Fruit fly (Drosophila melanogaster) whole organism, embryonic: ENCODE measurements around the gene Grasp65.

Experiments used
- Abd-B ChIP-seq: fragments of 200-800 bp; sonication (Bioruptor generic); optimal IDR thresholded peaks from 2 replicates; lab custom pipeline; 2018; ENCODE audit warnings: missing biosample characterization, mild to moderate bottlenecking, missing genetic modification characterization, moderate library complexity
- Bteb2 ChIP-seq: fragments of 200-800 bp; sonication (Bioruptor generic); optimal IDR thresholded peaks from 2 replicates; lab custom pipeline; 2016; ENCODE audit warnings: missing biosample characterization, missing genetic modification characterization
- CG10979 ChIP-seq: fragments of 200-800 bp; sonication (Bioruptor generic); optimal IDR thresholded peaks from 2 replicates; lab custom pipeline; 2018; ENCODE audit warnings: missing biosample characterization, mild to moderate bottlenecking, missing genetic modification characterization, moderate library complexity
- CG11504 ChIP-seq: fragments of 200-800 bp; sonication (Bioruptor generic); optimal IDR thresholded peaks from 3 replicates; lab custom pipeline; 2019; ENCODE audit warnings: missing biosample characterization, mild to moderate bottlenecking, missing genetic modification characterization, moderate library complexity
- CG11560 ChIP-seq: fragments of 200-800 bp; sonication (Bioruptor generic); IDR thresholded peaks from 3 replicates; pipeline ENCODE4 v1.3.6; 2022; ENCODE audit warnings: missing biosample characterization, missing genetic modification characterization
- CG12769 ChIP-seq: fragments of 200-800 bp; sonication (Bioruptor generic); optimal IDR thresholded peaks from 2 replicates; lab custom pipeline; 2019; ENCODE audit warnings: missing biosample characterization, mild to moderate bottlenecking, missing genetic modification characterization, moderate library complexity
- CG13123 ChIP-seq: fragments of 200-800 bp; sonication (Bioruptor generic); optimal IDR thresholded peaks from 2 replicates; lab custom pipeline; 2016; ENCODE audit warnings: missing biosample characterization, missing genetic modification characterization
- CG15514 ChIP-seq: fragments of 200-800 bp; sonication (Bioruptor generic); optimal IDR thresholded peaks from 3 replicates; lab custom pipeline; 2017; ENCODE audit warnings: missing biosample characterization, missing genetic modification characterization, mild to moderate bottlenecking, moderate library complexity, missing genetic modification reagents
- CG2889 ChIP-seq: fragments of 200-800 bp; sonication (Bioruptor generic); IDR thresholded peaks from 3 replicates; pipeline ENCODE4 v1.3.6; 2022; ENCODE audit warnings: missing biosample characterization, missing genetic modification characterization
- CG30020 ChIP-seq: fragments of 200-800 bp; optimal IDR thresholded peaks from 2 replicates; lab custom pipeline; 2019; ENCODE audit warnings: missing biosample characterization, mild to moderate bottlenecking, missing genetic modification characterization, moderate library complexity
- CG31388 ChIP-seq: fragments of 200-800 bp; sonication (Bioruptor generic); optimal IDR thresholded peaks from 2 replicates; lab custom pipeline; 2016; ENCODE audit warnings: missing biosample characterization, missing genetic modification characterization
- CG4360 ChIP-seq: fragments of 200-800 bp; sonication (Bioruptor generic); IDR thresholded peaks from 2 replicates; pipeline ENCODE4 v1.3.6; 2022; ENCODE audit warnings: missing biosample characterization, missing genetic modification characterization
- CG4730 ChIP-seq: fragments of 200-800 bp; sonication (Bioruptor generic); IDR thresholded peaks from 2 replicates; pipeline ENCODE4 v1.3.6; 2022; ENCODE audit warnings: missing biosample characterization, missing genetic modification characterization
- CG6765 ChIP-seq: fragments of 200-800 bp; sonication (Bioruptor generic); optimal IDR thresholded peaks from 3 replicates; lab custom pipeline; 2017; ENCODE audit warnings: missing biosample characterization, mild to moderate bottlenecking, missing genetic modification characterization
- CG7839 ChIP-seq: fragments of 200-800 bp; sonication (Bioruptor generic); optimal IDR thresholded peaks from 3 replicates; lab custom pipeline; 2018; ENCODE audit warnings: missing biosample characterization, mild to moderate bottlenecking, missing genetic modification characterization, moderate library complexity
- CG8089 ChIP-seq: fragments of 200-800 bp; sonication (Bioruptor generic); optimal IDR thresholded peaks from 3 replicates; lab custom pipeline; 2016; ENCODE audit warnings: missing biosample characterization, missing genetic modification characterization
- CG8388 ChIP-seq: fragments of 200-800 bp; sonication (Bioruptor generic); optimal IDR thresholded peaks from 2 replicates; lab custom pipeline; 2019; ENCODE audit warnings: missing biosample characterization, mild to moderate bottlenecking, missing genetic modification characterization, moderate library complexity
- CG9437 ChIP-seq: fragments of 200-800 bp; sonication (Bioruptor generic); optimal IDR thresholded peaks from 2 replicates; lab custom pipeline; 2018; ENCODE audit warnings: missing biosample characterization, mild to moderate bottlenecking, missing genetic modification characterization
- Dref ChIP-seq: fragments of 200-800 bp; sonication (Bioruptor generic); IDR thresholded peaks from 2 replicates; pipeline ENCODE4 v1.3.6; 2022; ENCODE audit warnings: missing biosample characterization, missing genetic modification characterization
- E2f1 ChIP-seq: fragments of 200-800 bp; sonication (Bioruptor generic); IDR thresholded peaks from 2 replicates; pipeline ENCODE4 v1.3.6; 2022; ENCODE audit warnings: missing biosample characterization, missing genetic modification characterization
- Fer3 ChIP-seq: fragments of 200-800 bp; sonication (Bioruptor generic); optimal IDR thresholded peaks from 2 replicates; lab custom pipeline; 2018; ENCODE audit warnings: missing biosample characterization, mild to moderate bottlenecking, missing genetic modification characterization, moderate library complexity
- H2.0 ChIP-seq: fragments of 200-800 bp; sonication (Bioruptor generic); IDR thresholded peaks from 2 replicates; pipeline ENCODE4 v1.3.6; 2022; ENCODE audit warnings: missing biosample characterization, missing genetic modification characterization
- HLH54F ChIP-seq: fragments of 200-800 bp; sonication (Bioruptor generic); optimal IDR thresholded peaks from 3 replicates; lab custom pipeline; 2016; ENCODE audit warnings: missing biosample characterization, missing genetic modification characterization
- Hmr ChIP-seq: fragments of 200-800 bp; sonication (Bioruptor generic); optimal IDR thresholded peaks from 3 replicates; lab custom pipeline; 2017; ENCODE audit warnings: mild to moderate bottlenecking, missing biosample characterization, missing genetic modification reagents, missing genetic modification characterization
- Hr51 ChIP-seq, 2 experiments: fragments of 200-800 bp; sonication (Bioruptor generic); optimal IDR thresholded peaks; 2 replicates in 1 of 2; 3 replicates in 1 of 2; lab custom pipeline; 2016 to 2018; ENCODE audit warnings: missing biosample characterization in 2 of 2, missing genetic modification characterization in 2 of 2, mild to moderate bottlenecking in 1 of 2, moderate library complexity in 1 of 2
- Kr ChIP-seq: fragments of 200-800 bp; sonication (Bioruptor generic); optimal IDR thresholded peaks from 2 replicates; lab custom pipeline; 2017; ENCODE audit warnings: missing biosample characterization, mild to moderate bottlenecking, missing genetic modification characterization
- Max ChIP-seq: fragments of 200-800 bp; sonication (Bioruptor generic); optimal IDR thresholded peaks from 2 replicates; lab custom pipeline; 2016; ENCODE audit warnings: missing biosample characterization, mild to moderate bottlenecking, missing genetic modification characterization
- Meics ChIP-seq: fragments of 200-800 bp; sonication (Bioruptor generic); optimal IDR thresholded peaks from 2 replicates; lab custom pipeline; 2017; ENCODE audit warnings: missing biosample characterization, mild to moderate bottlenecking, missing genetic modification characterization
- NC2β ChIP-seq: fragments of 200-800 bp; sonication (Bioruptor generic); optimal IDR thresholded peaks from 2 replicates; lab custom pipeline; 2016; ENCODE audit warnings: missing biosample characterization, missing genetic modification characterization
- Nf-YB ChIP-seq: fragments of 200-800 bp; sonication (Bioruptor generic); optimal IDR thresholded peaks from 3 replicates; lab custom pipeline; 2019; ENCODE audit warnings: missing biosample characterization, mild to moderate bottlenecking, missing genetic modification characterization, moderate library complexity
- Rx ChIP-seq: fragments of 200-800 bp; sonication (Bioruptor generic); IDR thresholded peaks from 2 replicates; pipeline ENCODE4 v1.3.6; 2022; ENCODE audit warnings: missing biosample characterization, missing genetic modification characterization
- bowl ChIP-seq: fragments of 200-800 bp; sonication (Bioruptor generic); IDR thresholded peaks from 2 replicates; pipeline ENCODE4 v1.3.6; 2022; ENCODE audit warnings: missing biosample characterization, missing genetic modification characterization
- crol ChIP-seq: fragments of 200-800 bp; sonication (Bioruptor generic); IDR thresholded peaks from 2 replicates; pipeline ENCODE4 v1.3.6; 2022; ENCODE audit warnings: missing biosample characterization, missing genetic modification characterization
- danr ChIP-seq: fragments of 200-800 bp; sonication (Bioruptor generic); IDR thresholded peaks from 2 replicates; pipeline ENCODE4 v1.3.6; 2022; ENCODE audit warnings: missing biosample characterization, missing genetic modification characterization
- esg ChIP-seq: fragments of 200-800 bp; sonication (Bioruptor generic); conservative IDR thresholded peaks from 2 replicates; pipeline ENCODE4 v1.3.6; 2022; ENCODE audit warnings: missing biosample characterization, missing genetic modification characterization
- gem ChIP-seq: fragments of 200-800 bp; sonication (Bioruptor generic); optimal IDR thresholded peaks from 2 replicates; lab custom pipeline; 2019; ENCODE audit warnings: missing biosample characterization, mild to moderate bottlenecking, missing genetic modification characterization, moderate library complexity
- gro ChIP-seq: fragments of 200-800 bp; sonication (Bioruptor generic); optimal IDR thresholded peaks from 2 replicates; lab custom pipeline; 2016; ENCODE audit warnings: missing biosample characterization, missing genetic modification characterization
- her ChIP-seq: fragments of 200-800 bp; sonication (Bioruptor generic); optimal IDR thresholded peaks from 2 replicates; lab custom pipeline; 2016; ENCODE audit warnings: missing biosample characterization, missing genetic modification characterization
- ind ChIP-seq: fragments of 200-800 bp; sonication (Bioruptor generic); optimal IDR thresholded peaks from 3 replicates; lab custom pipeline; 2016; ENCODE audit warnings: missing biosample characterization, missing genetic modification characterization
- lola ChIP-seq, 3 experiments: fragments of >200 bp in 2 of 3; fragments of 200-800 bp in 1 of 3; sonication (Bioruptor generic) in 1 of 3; optimal IDR thresholded peaks; 2 replicates each; lab custom pipeline; 2017 to 2019; ENCODE audit warnings: missing biosample characterization in 3 of 3, missing genetic modification characterization in 3 of 3, mild to moderate bottlenecking in 1 of 3, moderate library complexity in 1 of 3
- onecut ChIP-seq: fragments of 200-800 bp; sonication (Bioruptor generic); IDR thresholded peaks from 2 replicates; pipeline ENCODE4 v1.3.6; 2022; ENCODE audit warnings: missing biosample characterization, missing genetic modification characterization
- rib ChIP-seq: fragments of 200-800 bp; sonication (Bioruptor generic); IDR thresholded peaks from 2 replicates; pipeline ENCODE4 v1.3.6; 2022; ENCODE audit warnings: missing biosample characterization, missing genetic modification characterization
- slbo ChIP-seq: fragments of 200-800 bp; sonication (Bioruptor generic); IDR thresholded peaks from 2 replicates; pipeline ENCODE4 v1.3.6; 2022; ENCODE audit warnings: missing biosample characterization, missing genetic modification characterization
- slou ChIP-seq: fragments of 200-800 bp; sonication (Bioruptor generic); optimal IDR thresholded peaks from 3 replicates; lab custom pipeline; 2016; ENCODE audit warnings: missing biosample characterization, missing genetic modification characterization
- so ChIP-seq: fragments of 200-800 bp; sonication (Bioruptor generic); IDR thresholded peaks from 3 replicates; pipeline ENCODE4 v1.3.6; 2022; ENCODE audit warnings: missing biosample characterization, missing genetic modification characterization
- ssp ChIP-seq: fragments of 200-800 bp; sonication (Bioruptor generic); IDR thresholded peaks from 2 replicates; pipeline ENCODE4 v1.3.6; 2022; ENCODE audit warnings: missing biosample characterization, missing genetic modification characterization
- tna ChIP-seq: fragments of 200-800 bp; sonication (Bioruptor generic); IDR thresholded peaks from 2 replicates; pipeline ENCODE4 v1.3.6; 2022; ENCODE audit warnings: missing biosample characterization, missing genetic modification characterization; ENCODE audit not compliant: partially characterized antibody
- trem ChIP-seq: fragments of 200-800 bp; optimal IDR thresholded peaks from 3 replicates; lab custom pipeline; 2019; ENCODE audit warnings: missing biosample characterization, mild to moderate bottlenecking, missing genetic modification characterization, moderate library complexity
- trh ChIP-seq: fragments of 200-800 bp; sonication (Bioruptor generic); optimal IDR thresholded peaks from 2 replicates; lab custom pipeline; 2016; ENCODE audit warnings: missing biosample characterization, missing genetic modification characterization
- tup ChIP-seq: fragments of 200-800 bp; sonication (Bioruptor generic); optimal IDR thresholded peaks from 2 replicates; lab custom pipeline; 2016; ENCODE audit warnings: missing biosample characterization, mild to moderate bottlenecking, missing genetic modification characterization, moderate library complexity

Grasp65 gene

DNA sequence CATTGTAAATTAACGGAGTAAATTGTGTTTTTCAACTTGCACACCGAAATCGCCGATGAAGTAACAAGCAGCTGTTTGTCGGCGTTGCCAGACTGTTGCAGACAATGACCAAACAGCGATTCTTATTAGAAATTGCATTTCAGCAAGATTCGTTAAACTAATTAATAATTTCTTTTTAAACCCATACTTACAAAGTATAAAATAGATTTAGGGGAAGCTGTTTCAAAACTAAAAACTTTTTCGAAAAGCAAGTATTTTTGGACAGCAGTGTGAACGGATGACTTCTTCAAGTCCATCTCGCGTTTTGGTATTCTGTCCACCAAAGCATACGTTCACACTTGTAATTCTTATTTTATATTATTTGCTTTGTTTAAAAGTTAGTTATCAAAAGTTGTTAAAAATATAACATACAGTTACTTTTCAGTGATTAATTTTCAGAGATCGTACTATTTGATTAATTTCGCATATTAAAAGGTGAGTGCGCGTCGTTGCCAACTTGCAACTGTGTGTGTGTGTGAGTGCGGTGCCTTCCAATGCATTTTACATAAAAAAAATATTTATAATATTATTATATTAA is 3.8 kb downstream of the Grasp65 start, which contains the start of the genes CG8004 and RhoGDI (continued):
- TF ChIP-seq CG9437 (GFP tag; lab: Kevin White, UChicago) = peak; percentile 13
- TF ChIP-seq CG6765 (GFP tag; lab: Kevin White, UChicago) = no peak
- TF ChIP-seq CG13123 (GFP tag; lab: Kevin White, UChicago) = peak; percentile 45
- no peak for TF ChIP-seq CG31388 (GFP tag; lab: Kevin White, UChicago)
- peak; percentile 60 for TF ChIP-seq CG7839
- peak; percentile 36 for TF ChIP-seq her (GFP tag; lab: Kevin White, UChicago)
- TF ChIP-seq NC2β (GFP tag; lab: Kevin White, UChicago) = peak; percentile 67
- peak; percentile 65 for TF ChIP-seq Fer3
- TF ChIP-seq CG10979 (tag; lab: Kevin White, UChicago) = peak; percentile 40
- no peak for TF ChIP-seq CG11560 (tag; lab: Robert Waterston, UW)
- TF ChIP-seq rib (GFP tag; lab: Robert Waterston, UW) = 0 out of 2 replicates have a peak, but pooled peaks have one; percentile 33
- TF ChIP-seq gem = peak; percentile 81
- TF ChIP-seq danr (GFP tag; lab: Robert Waterston, UW) = 0 out of 2 replicates have a peak, but pooled peaks have one; percentile 14
- peak; percentile 56 for TF ChIP-seq Bteb2 (GFP tag; lab: Kevin White, UChicago)
- TF ChIP-seq CG2889 (GFP tag; lab: Robert Waterston, UW) = peak; percentile 62
- TF ChIP-seq Nf-YB (GFP tag; lab: Kevin White, UChicago) = peak; percentile 15
- TF ChIP-seq so (GFP tag; lab: Robert Waterston, UW) = no peak
- peak; percentile 69 for TF ChIP-seq ind (GFP tag; lab: Kevin White, UChicago)
- TF ChIP-seq Dref (GFP tag; lab: Robert Waterston, UW) = no peak
- TF ChIP-seq CG15514 (GFP tag; lab: Kevin White, UChicago) = peak; percentile 83
- peak; percentile 90 for TF ChIP-seq trem (tag; lab: Kevin White, UChicago)
- peak; percentile 76 for TF ChIP-seq HLH54F
- peak; percentile 52; the same call in 1 of the 2 replicates for TF ChIP-seq H2.0 (GFP tag; lab: Robert Waterston, UW)
- no peak for TF ChIP-seq Kr (GFP tag; lab: Kevin White, UChicago)
- TF ChIP-seq CG11504 (tag; lab: Kevin White, UChicago) = peak; percentile 67
- peak; percentile 68 for TF ChIP-seq Max (GFP tag; lab: Kevin White, UChicago)
- TF ChIP-seq CG12769 = peak; percentile 59
- TF ChIP-seq esg (GFP tag; lab: Robert Waterston, UW) = peak; percentile 51
- TF ChIP-seq Abd-B (GFP tag; lab: Kevin White, UChicago) = peak; percentile 62
- peak; percentile 45 for TF ChIP-seq E2f1
- peak; percentile 77 for TF ChIP-seq slbo (GFP tag; lab: Robert Waterston, UW)
- TF ChIP-seq CG8388 (GFP tag; lab: Kevin White, UChicago) = peak; percentile 63
- no peak for TF ChIP-seq crol
- TF ChIP-seq Hmr (GFP tag; lab: Kevin White, UChicago) = peak; percentile 70
- TF ChIP-seq Rx (GFP tag; lab: Robert Waterston, UW) = peak; percentile 56; the same call in 1 of the 2 replicates
- no peak for TF ChIP-seq bowl (GFP tag; lab: Robert Waterston, UW)
- TF ChIP-seq ssp (GFP tag; lab: Robert Waterston, UW) = peak; percentile 88
- peak; percentile 57 to 70 for TF ChIP-seq Hr51 (GFP tag; optimal IDR thresholded peaks at IDR 0.05; lab: Kevin White, UChicago)
- peak; percentile 49 for TF ChIP-seq Meics (GFP tag; lab: Kevin White, UChicago)
- no peak for TF ChIP-seq tna
- peak; percentile 85 for TF ChIP-seq CG30020 (tag; lab: Kevin White, UChicago)
- TF ChIP-seq CG8089 (GFP tag; lab: Kevin White, UChicago) = peak; percentile 27
- TF ChIP-seq onecut (GFP tag; lab: Robert Waterston, UW) = no peak
- peak; percentile 35 for TF ChIP-seq trh
- peak; percentile 62 for TF ChIP-seq gro
- no peak for TF ChIP-seq slou (GFP tag; lab: Kevin White, UChicago)
- peak; percentile 48 for TF ChIP-seq tup (GFP tag; lab: Kevin White, UChicago)
- TF ChIP-seq CG4360 (GFP tag; lab: Robert Waterston, UW) = 0 out of 2 replicates have a peak, but pooled peaks have one; percentile 18
- peak in 1 of 3 experiments; percentile 51 for TF ChIP-seq lola (GFP tag; optimal IDR thresholded peaks at IDR 0.05; lab: Kevin White, UChicago)
- 0 out of 2 replicates have a peak, but pooled peaks have one; percentile 25 for TF ChIP-seq CG4730 (GFP tag; lab: Robert Waterston, UW)
